Worm (Caenorhabditis elegans) whole organism, L4 larva: ENCODE data around the gene T10D4.19.
"Not testable (repeated sequence)": the region's sequence is repeated elsewhere in the genome, so short reads cannot be mapped to it uniquely, and the experiment has no call there.

ENCODE experiments used
- R02D3.7 ChIP-seq: fragments of 150-350 bp; sonication (generic microtip); optimal IDR thresholded peaks from 3 replicates; lab custom pipeline; 2014; ENCODE audit warnings: missing biosample characterization, missing genetic modification characterization
- ama-1 ChIP-seq: fragments of 150-350 bp; optimal IDR thresholded peaks from 2 replicates; lab custom pipeline; 2014; ENCODE audit warnings: inconsistent platforms, mixed read lengths
- ceh-82 ChIP-seq: sonication (generic microtip); optimal IDR thresholded peaks from 2 replicates; lab custom pipeline; 2017; ENCODE audit warnings: missing biosample characterization, missing genetic modification characterization
- egl-27 ChIP-seq: sonication (generic microtip); optimal IDR thresholded peaks from 3 replicates; lab custom pipeline; 2017; ENCODE audit warnings: missing biosample characterization, missing genetic modification reagents, missing genetic modification characterization
- hlh-11 ChIP-seq: fragments of 200-800 bp; sonication (Bioruptor generic); optimal IDR thresholded peaks from 2 replicates; lab custom pipeline; 2018; ENCODE audit warnings: mild to moderate bottlenecking, missing genetic modification characterization, missing compliant biosample characterization
- lir-3 ChIP-seq: sonication (generic microtip); optimal IDR thresholded peaks from 2 replicates; lab custom pipeline; 2016; ENCODE audit warnings: mild to moderate bottlenecking, missing genetic modification characterization, missing compliant biosample characterization
- lsy-2 ChIP-seq, 2 experiments: fragments of 150-350 bp in 1 of 2; sonication (generic microtip) in 1 of 2; optimal IDR thresholded peaks; 2 replicates each; lab custom pipeline; 2014 to 2017; ENCODE audit warnings: missing biosample characterization in 2 of 2, missing genetic modification characterization in 2 of 2
- mxl-3 ChIP-seq: fragments of 200-800 bp; sonication (Bioruptor generic); optimal IDR thresholded peaks from 2 replicates; lab custom pipeline; 2018; ENCODE audit warnings: mild to moderate bottlenecking, missing genetic modification characterization, missing compliant biosample characterization
- nhr-42 ChIP-seq: fragments of 200-800 bp; sonication (Bioruptor generic); IDR thresholded peaks from 2 replicates; pipeline ENCODE4 v1.3.6; 2022; ENCODE audit warnings: missing genetic modification characterization, missing compliant biosample characterization
- pha-4 ChIP-seq, 2 experiments: fragments of 150-350 bp in 1 of 2; fragments of 200-800 bp in 1 of 2; sonication (Bioruptor generic) in 1 of 2; IDR thresholded peaks in 1 of 2; optimal IDR thresholded peaks in 1 of 2; 2 replicates each; pipeline versions ENCODE4 v1.3.6 to Lab custom; 2014 to 2022; ENCODE audit warnings: missing genetic modification characterization in 2 of 2, missing genetic modification reagents in 2 of 2, missing biosample characterization in 1 of 2, missing compliant biosample characterization in 1 of 2
- zag-1 ChIP-seq: fragments of 150-350 bp; optimal IDR thresholded peaks from 2 replicates; lab custom pipeline; 2014; ENCODE audit warnings: missing biosample characterization, missing genetic modification characterization

DNA sequence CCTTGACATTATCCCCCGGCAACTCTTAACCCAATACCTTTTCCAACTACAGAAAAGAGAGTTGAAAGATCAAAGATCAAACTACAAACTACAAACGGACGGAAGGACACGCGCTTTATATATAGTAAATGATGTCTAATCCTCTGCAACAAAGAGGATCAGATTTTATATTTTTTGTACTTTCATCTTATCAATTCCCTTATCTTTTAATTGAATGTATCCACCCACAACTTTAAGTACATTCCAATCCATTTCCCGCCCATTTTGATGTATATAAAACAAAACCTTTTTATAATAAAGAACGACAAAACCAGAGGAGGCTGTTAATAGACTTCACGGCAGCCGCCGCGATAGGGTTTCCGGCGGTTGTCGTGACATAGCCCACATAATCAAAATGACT, 25.9 kb downstream of the T10D4.19 start, which contains the start of gene sri-40:
- not testable (repeated sequence) for TF ChIP-seq lir-3 (tag; lab: Kevin White, UChicago); ama-1 (lab: Kevin White, UChicago); egl-27; hlh-11; nhr-42 (GFP tag; lab: Robert Waterston, UW); pha-4 (GFP tag; IDR thresholded peaks at IDR 0.05; lab: Robert Waterston, UW); pha-4 (tag; optimal IDR thresholded peaks at IDR 0.05; lab: Kevin White, UChicago); mxl-3 (GFP tag; lab: Kevin White, UChicago); lsy-2 (tag; optimal IDR thresholded peaks at IDR 0.05; lab: Kevin White, UChicago); ceh-82; R02D3.7 (tag; lab: Kevin White, UChicago); zag-1 (tag; lab: Kevin White, UChicago)
